Worm (Caenorhabditis elegans) whole organism, mixed stage, embryonic: ENCODE results near the gene T05H4.11.

Source experiments
- bed-3 ChIP-seq: fragments of 200-800 bp; sonication (Bioruptor generic); optimal IDR thresholded peaks from 3 replicates; lab custom pipeline; 2018; ENCODE audit warnings: mild to moderate bottlenecking, missing genetic modification characterization, moderate library complexity, missing compliant biosample characterization
- blmp-1 ChIP-seq: fragments of 150-350 bp; optimal IDR thresholded peaks from 2 replicates; lab custom pipeline; 2014; ENCODE audit warnings: missing biosample characterization, missing genetic modification characterization
- ceh-43 ChIP-seq: fragments of 200-800 bp; sonication (Bioruptor generic); optimal IDR thresholded peaks from 2 replicates; lab custom pipeline; 2018; ENCODE audit warnings: mild to moderate bottlenecking, missing genetic modification characterization, moderate library complexity, missing compliant biosample characterization
- ces-1 ChIP-seq: fragments of 150-350 bp; optimal IDR thresholded peaks from 2 replicates; lab custom pipeline; 2014; ENCODE audit warnings: missing biosample characterization, missing genetic modification reagents, missing genetic modification characterization
- flh-1 ChIP-seq: fragments of 200-800 bp; sonication (Bioruptor generic); optimal IDR thresholded peaks from 2 replicates; lab custom pipeline; 2018; ENCODE audit warnings: mild to moderate bottlenecking, missing genetic modification characterization, moderate library complexity, missing compliant biosample characterization
- lsy-2 ChIP-seq: fragments of 150-350 bp; optimal IDR thresholded peaks from 2 replicates; lab custom pipeline; 2014; ENCODE audit warnings: missing biosample characterization, missing genetic modification characterization
- nhr-2 ChIP-seq: fragments of 150-350 bp; optimal IDR thresholded peaks from 2 replicates; lab custom pipeline; 2014; ENCODE audit warnings: missing biosample characterization, missing genetic modification characterization
- nhr-237 ChIP-seq: fragments of 150-350 bp; optimal IDR thresholded peaks from 2 replicates; lab custom pipeline; 2014; ENCODE audit warnings: missing biosample characterization, missing genetic modification characterization
- nhr-76 ChIP-seq: sonication (generic microtip); optimal IDR thresholded peaks from 2 replicates; lab custom pipeline; 2017; ENCODE audit warnings: missing biosample characterization, missing genetic modification characterization
- pha-4 ChIP-seq: fragments of 150-350 bp; optimal IDR thresholded peaks from 2 replicates; lab custom pipeline; 2018; ENCODE audit warnings: missing biosample characterization, missing genetic modification reagents, missing genetic modification characterization
- snpc-4 ChIP-seq: fragments of 150-350 bp; optimal IDR thresholded peaks from 2 replicates; lab custom pipeline; 2014; ENCODE audit warnings: missing biosample characterization, missing genetic modification characterization
- unc-120 ChIP-seq: sonication (generic microtip); optimal IDR thresholded peaks from 2 replicates; lab custom pipeline; 2017; ENCODE audit warnings: missing genetic modification characterization, missing compliant biosample characterization; ENCODE audit not compliant: poor library complexity, severe bottlenecking
- unc-39 ChIP-seq: fragments of 150-350 bp; optimal IDR thresholded peaks from 2 replicates; lab custom pipeline; 2014; ENCODE audit warnings: missing biosample characterization, missing genetic modification characterization
- unc-62 ChIP-seq: fragments of 150-350 bp; optimal IDR thresholded peaks from 2 replicates; lab custom pipeline; 2014; ENCODE audit warnings: missing biosample characterization, missing genetic modification reagents, missing genetic modification characterization

- TF ChIP-seq unc-39 (tag; lab: Kevin White, UChicago) = no peak
- TF ChIP-seq pha-4 (tag; lab: Kevin White, UChicago) = no peak
- TF ChIP-seq flh-1 (GFP tag; lab: Kevin White, UChicago) = no peak
- no peak for TF ChIP-seq ceh-43 (GFP tag; lab: Kevin White, UChicago)
- no peak for TF ChIP-seq nhr-2 (tag; lab: Kevin White, UChicago)
- no peak for TF ChIP-seq nhr-76 (tag; lab: Kevin White, UChicago)
- no peak for TF ChIP-seq ces-1 (GFP tag; lab: Kevin White, UChicago)
- TF ChIP-seq snpc-4 (tag; lab: Kevin White, UChicago) = no peak
- no peak for TF ChIP-seq blmp-1 (tag; lab: Kevin White, UChicago)
- no peak for TF ChIP-seq nhr-237 (tag; lab: Kevin White, UChicago)
- TF ChIP-seq lsy-2 = no peak
- no peak for TF ChIP-seq unc-62 (GFP tag; lab: Kevin White, UChicago)
- TF ChIP-seq bed-3 (GFP tag; lab: Kevin White, UChicago) = no peak
- no peak for TF ChIP-seq unc-120
These were observed 35.9 kb downstream of the T05H4.11 start, which contains the start of gene F57F4.1 for ce11 chrV:6390163-6390562.
